Worm (Caenorhabditis elegans): ENCODE data around the gene C23G10.7.

DNA sequence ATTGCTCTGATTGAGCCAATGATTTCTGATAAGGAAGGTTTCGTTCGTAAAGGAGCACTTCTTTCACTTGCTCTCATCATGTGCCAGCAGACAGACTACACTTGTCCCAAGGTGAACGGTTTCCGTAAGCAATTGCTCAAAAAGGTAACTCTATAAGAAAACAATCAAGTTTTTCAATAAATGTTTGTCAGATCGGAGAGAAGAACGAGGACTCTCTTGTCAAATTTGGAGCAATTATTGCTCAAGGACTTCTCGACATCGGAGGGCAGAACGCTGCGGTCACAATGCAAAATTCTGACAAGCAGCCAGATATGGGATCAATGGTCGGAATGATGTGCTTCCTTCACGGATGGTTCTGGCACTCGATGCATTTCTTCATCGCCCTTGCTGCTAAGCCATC, 3.1 kb upstream of the C23G10.7 start:
- no peak for TF ChIP-seq unc-39 (tag; optimal IDR thresholded peaks at IDR 0.05)
- no peak for TF ChIP-seq elt-3 (tag; optimal IDR thresholded peaks at IDR 0.05)
- no peak for TF ChIP-seq pha-4 (tag; optimal IDR thresholded peaks at IDR 0.05)
- TF ChIP-seq nhr-12 (tag; optimal IDR thresholded peaks at IDR 0.05), result no peak
- TF ChIP-seq elt-1 (tag; optimal IDR thresholded peaks at IDR 0.05; ENCODE audit: borderline replicate concordance, insufficient read depth), result no peak
- no peak for TF ChIP-seq cnd-1 (tag; optimal IDR thresholded peaks at IDR 0.05)
- TF ChIP-seq unc-62 (GFP tag; optimal IDR thresholded peaks at IDR 0.05), result no peak
- TF ChIP-seq lin-13 (tag; optimal IDR thresholded peaks at IDR 0.05), result no peak
- no peak for TF ChIP-seq ces-1 (GFP tag; optimal IDR thresholded peaks at IDR 0.05)
- TF ChIP-seq ztf-11 (tag; optimal IDR thresholded peaks at IDR 0.05), result no peak
- no peak for TF ChIP-seq ceh-83 (GFP tag; optimal IDR thresholded peaks at IDR 0.05)
- no peak for TF ChIP-seq mep-1 (tag; optimal IDR thresholded peaks at IDR 0.05)
- no peak for TF ChIP-seq lsy-2 (tag; optimal IDR thresholded peaks at IDR 0.05)
- no peak for TF ChIP-seq nhr-28 (tag; optimal IDR thresholded peaks at IDR 0.05)
